Worm (Caenorhabditis elegans) whole organism, early embryonic: ENCODE results near the gene col-76.

Experiments
- B0310.2 ChIP-seq: sonication (generic microtip); optimal IDR thresholded peaks from 2 replicates; lab custom pipeline; 2016; ENCODE audit warnings: mild to moderate bottlenecking, missing genetic modification characterization, missing compliant biosample characterization
- F13C5.2 ChIP-seq: sonication (generic microtip); optimal IDR thresholded peaks from 2 replicates; lab custom pipeline; 2017; ENCODE audit warnings: mild to moderate bottlenecking, missing genetic modification characterization, inconsistent platforms, missing compliant biosample characterization
- aly-1 ChIP-seq: sonication (generic microtip); optimal IDR thresholded peaks from 2 replicates; lab custom pipeline; 2016; ENCODE audit warnings: missing genetic modification characterization, missing compliant biosample characterization
- ama-1 ChIP-seq: fragments of 150-350 bp; optimal IDR thresholded peaks from 2 replicates; lab custom pipeline; 2014
- ceh-13 ChIP-seq: fragments of 200-800 bp; sonication (Bioruptor generic); optimal IDR thresholded peaks from 2 replicates; lab custom pipeline; 2018; ENCODE audit warnings: mild to moderate bottlenecking, missing genetic modification characterization, missing compliant biosample characterization
- ceh-36 ChIP-seq: sonication (generic microtip); optimal IDR thresholded peaks from 2 replicates; lab custom pipeline; 2016; ENCODE audit warnings: missing genetic modification characterization, inconsistent platforms, missing compliant biosample characterization
- ets-7 ChIP-seq: sonication (generic microtip); optimal IDR thresholded peaks from 2 replicates; lab custom pipeline; 2016; ENCODE audit warnings: missing genotype, missing genetic modification characterization, missing compliant biosample characterization
- flt-1 ChIP-seq: fragments of 200-800 bp; sonication (Bioruptor generic); IDR thresholded peaks from 2 replicates; pipeline ENCODE4 v1.3.6; 2022; ENCODE audit warnings: missing genetic modification characterization, missing compliant biosample characterization
- hmbx-1 ChIP-seq: sonication (generic microtip); optimal IDR thresholded peaks from 2 replicates; lab custom pipeline; 2016; ENCODE audit warnings: mild to moderate bottlenecking, missing genetic modification characterization, missing compliant biosample characterization
- hmg-4 ChIP-seq: fragments of 200-800 bp; sonication (Bioruptor generic); optimal IDR thresholded peaks from 2 replicates; lab custom pipeline; 2018; ENCODE audit warnings: mild to moderate bottlenecking, missing genetic modification characterization, missing compliant biosample characterization
- hnd-1 ChIP-seq: sonication (generic microtip); optimal IDR thresholded peaks from 2 replicates; lab custom pipeline; 2016; ENCODE audit warnings: missing genetic modification characterization, missing compliant biosample characterization
- pes-1 ChIP-seq: fragments of 200-800 bp; sonication (Bioruptor generic); IDR thresholded peaks from 2 replicates; pipeline ENCODE4 v1.3.6; 2022; ENCODE audit warnings: missing genetic modification reagents, missing genetic modification characterization, missing compliant biosample characterization
- scrt-1 ChIP-seq: fragments of 200-800 bp; sonication (Bioruptor generic); IDR thresholded peaks from 2 replicates; pipeline ENCODE4 v1.3.6; 2022; ENCODE audit warnings: missing genetic modification characterization, missing compliant biosample characterization
- sea-1 ChIP-seq: fragments of 200-800 bp; sonication (Bioruptor generic); conservative IDR thresholded peaks from 2 replicates; pipeline ENCODE4 v1.3.6; 2022; ENCODE audit warnings: missing genetic modification characterization, missing compliant biosample characterization
- tbx-11 ChIP-seq: fragments of 200-800 bp; sonication (Bioruptor generic); IDR thresholded peaks from 2 replicates; pipeline ENCODE4 v1.3.6; 2022; ENCODE audit warnings: missing genetic modification characterization, missing compliant biosample characterization
- tbx-37 ChIP-seq: fragments of 200-800 bp; sonication (Bioruptor generic); conservative IDR thresholded peaks from 2 replicates; pipeline ENCODE4 v1.3.6; 2022; ENCODE audit warnings: missing genetic modification reagents, missing genetic modification characterization, missing compliant biosample characterization
- tra-4 ChIP-seq: sonication (generic microtip); optimal IDR thresholded peaks from 2 replicates; lab custom pipeline; 2017; ENCODE audit warnings: missing genetic modification characterization, missing compliant biosample characterization

The col-76 gene

ce11 chrII:8248745-8249144 lies 44.6 kb downstream of the col-76 start, which contains the start of the genes F35C11.2 and F35C11.4:
F35C11.2 (minus strand) TSS chrII:8248834.
F35C11.4 (plus strand) TSS chrII:8249004.
- TF ChIP-seq tbx-11 (GFP tag; lab: Robert Waterston, UW) (no peak), flt-1 (GFP tag; lab: Robert Waterston, UW) (no peak), ets-7 (tag; lab: Kevin White, UChicago) (no peak), hnd-1 (tag; lab: Kevin White, UChicago) (no peak)

ce11 chrII:8249710-8250109 lies 45.6 kb downstream of the col-76 start:
- no peak for TF ChIP-seq hnd-1 (tag; lab: Kevin White, UChicago)

ce11 chrII:8253160-8253793 lies 49.1 kb downstream of the col-76 start, which contains the start of gene F35C11.5:
F35C11.5 (plus strand) TSS chrII:8253743.
- TF ChIP-seq ceh-36 (tag; lab: Kevin White, UChicago) (no peak), hmbx-1 (no peak), hnd-1 (tag; lab: Kevin White, UChicago) (no peak), B0310.2 (tag; lab: Kevin White, UChicago) (no peak), F13C5.2 (tag; lab: Kevin White, UChicago) (no peak), tbx-11 (GFP tag; lab: Robert Waterston, UW) (no peak), flt-1 (GFP tag; lab: Robert Waterston, UW) (no peak), sea-1 (no peak), ceh-13 (GFP tag; lab: Kevin White, UChicago) (no peak), tra-4 (no peak), scrt-1 (GFP tag; lab: Robert Waterston, UW) (no peak), pes-1 (GFP tag; lab: Robert Waterston, UW) (no peak)

- no peak for TF ChIP-seq ceh-36 (tag; lab: Kevin White, UChicago)
- TF ChIP-seq F13C5.2 (tag; lab: Kevin White, UChicago): no peak
- TF ChIP-seq aly-1 (tag; lab: Kevin White, UChicago): no peak
- no peak for TF ChIP-seq tbx-37 (GFP tag; lab: Robert Waterston, UW)
- no peak for TF ChIP-seq flt-1 (GFP tag; lab: Robert Waterston, UW)
- TF ChIP-seq pes-1 (GFP tag; lab: Robert Waterston, UW): no peak
- TF ChIP-seq hmg-4: no peak
- no peak for TF ChIP-seq scrt-1 (GFP tag; lab: Robert Waterston, UW)
- TF ChIP-seq hnd-1 (tag; lab: Kevin White, UChicago): no peak
- TF ChIP-seq hmbx-1: no peak
- TF ChIP-seq ama-1 (lab: Kevin White, UChicago): no peak
- TF ChIP-seq ceh-13 (GFP tag; lab: Kevin White, UChicago): no peak
- TF ChIP-seq ets-7 (tag; lab: Kevin White, UChicago): no peak
- no peak for TF ChIP-seq tbx-11 (GFP tag; lab: Robert Waterston, UW)
Measured at ce11 chrII:8256013-8256412, 51.9 kb downstream of the col-76 start, which contains the start of gene F35C11.7. F35C11.7 (plus strand) TSS chrII:8256313.
